Worm (Caenorhabditis elegans) whole organism, midembryonic: ENCODE data around the gene nhr-183.

ENCODE experiments used
- cog-1 ChIP-seq: sonication (generic microtip); optimal IDR thresholded peaks from 2 replicates; lab custom pipeline; 2016; ENCODE audit warnings: missing genetic modification characterization, missing compliant biosample characterization
- ref-1 ChIP-seq: fragments of 200-800 bp; sonication (Bioruptor generic); conservative IDR thresholded peaks from 2 replicates; pipeline ENCODE4 v1.3.6; 2022; ENCODE audit warnings: missing genetic modification reagents, missing genetic modification characterization, missing compliant biosample characterization

ce11 chrV:2294577-2294976 is 30.1 kb upstream of the nhr-183 start, which contains the start of gene nhr-226:
- TF ChIP-seq cog-1 (tag; lab: Kevin White, UChicago): no peak
- TF ChIP-seq ref-1 (GFP tag; lab: Robert Waterston, UW): no peak
